Fruit fly (Drosophila melanogaster): ENCODE measurements around the gene LysX.

LysX gene

DNA sequence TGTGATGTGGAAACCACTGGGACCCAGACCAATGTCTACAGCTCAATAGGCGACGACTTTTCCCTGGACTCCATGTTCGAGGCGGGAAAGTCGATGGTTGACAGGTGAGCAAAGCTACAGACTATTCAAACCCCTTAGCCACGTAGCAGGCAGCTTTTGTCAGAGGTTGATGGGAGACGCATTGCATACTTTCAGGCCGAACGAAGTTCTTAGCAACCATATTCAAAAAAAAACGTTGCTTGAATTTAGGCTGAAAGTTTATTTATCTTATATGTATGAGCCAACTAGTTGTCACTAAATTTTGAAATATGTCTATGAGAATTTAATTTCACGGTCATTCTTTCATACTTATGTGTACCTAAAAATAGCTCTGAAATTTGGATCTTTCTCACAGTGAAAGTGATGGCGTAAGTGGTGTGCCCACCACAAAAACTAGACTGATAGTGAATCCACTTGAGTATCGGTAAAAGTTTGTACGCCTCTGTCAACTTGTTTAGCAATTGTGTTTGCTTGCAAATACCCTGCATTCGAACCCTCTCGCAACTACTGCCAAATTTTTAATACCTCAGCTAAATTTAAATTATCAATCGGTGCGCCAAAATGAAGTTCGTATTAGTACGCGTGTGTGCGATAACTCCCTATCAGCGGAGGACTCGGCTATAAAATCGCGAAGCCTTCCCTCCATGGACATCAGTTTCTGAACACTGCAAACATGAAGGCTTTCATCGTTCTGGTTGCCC, 11.8 kb upstream of the LysX start, which contains the start of gene LysB (continued):
- no peak for TF ChIP-seq tup (GFP tag; optimal IDR thresholded peaks at IDR 0.05)
- TF ChIP-seq CG2199 (GFP tag; IDR thresholded peaks at IDR 0.05) = peak; percentile 37; the same call in 1 of the 3 replicates
- no peak for TF ChIP-seq jumu (GFP tag; optimal IDR thresholded peaks at IDR 0.05)
- no peak for TF ChIP-seq Fer2 (tag; optimal IDR thresholded peaks at IDR 0.05)
- TF ChIP-seq CG15601 (tag; optimal IDR thresholded peaks at IDR 0.05) = peak; percentile 66
- TF ChIP-seq CG4360 (GFP tag; IDR thresholded peaks at IDR 0.05) = no peak
- no peak for TF ChIP-seq Abd-B (GFP tag; optimal IDR thresholded peaks at IDR 0.05)
- no peak for TF ChIP-seq CG1024 (GFP tag; IDR thresholded peaks at IDR 0.05)
- no peak for TF ChIP-seq CG10979 (tag; optimal IDR thresholded peaks at IDR 0.05)
- no peak for TF ChIP-seq CG5953 (GFP tag; IDR thresholded peaks at IDR 0.05)
- TF ChIP-seq bsh (GFP tag; optimal IDR thresholded peaks at IDR 0.05) = no peak
- TF ChIP-seq CG6854 (GFP tag; optimal IDR thresholded peaks at IDR 0.05) = no peak
- TF ChIP-seq CG10267 (tag; optimal IDR thresholded peaks at IDR 0.05) = no peak
- peak; percentile 66 for TF ChIP-seq stwl (tag; optimal IDR thresholded peaks at IDR 0.05)
- TF ChIP-seq Hmr (GFP tag; optimal IDR thresholded peaks at IDR 0.05) = no peak
- TF ChIP-seq HmgZ (tag; optimal IDR thresholded peaks at IDR 0.05) = peak; percentile 80
- TF ChIP-seq CG7372 (GFP tag; IDR thresholded peaks at IDR 0.05) = no peak
- TF ChIP-seq Optix (GFP tag; IDR thresholded peaks at IDR 0.05) = no peak
- TF ChIP-seq nau (GFP tag; optimal IDR thresholded peaks at IDR 0.05) = no peak
- no peak for TF ChIP-seq YL-1 (GFP tag; optimal IDR thresholded peaks at IDR 0.05)
- no peak for TF ChIP-seq Deaf1 (tag; optimal IDR thresholded peaks at IDR 0.05)
- TF ChIP-seq D (optimal IDR thresholded peaks at IDR 0.05) = no peak
- TF ChIP-seq D (GFP tag; optimal IDR thresholded peaks at IDR 0.05) = no peak
- no peak for TF ChIP-seq B-H2 (GFP tag; optimal IDR thresholded peaks at IDR 0.05)
- TF ChIP-seq z (GFP tag; IDR thresholded peaks at IDR 0.05) = no peak
- no peak for TF ChIP-seq Dref (GFP tag; IDR thresholded peaks at IDR 0.05)
- TF ChIP-seq Spps (tag; optimal IDR thresholded peaks at IDR 0.05) = no peak
- TF ChIP-seq sna (GFP tag; IDR thresholded peaks at IDR 0.05; ENCODE audit: partially characterized antibody) = no peak
- TF ChIP-seq her (GFP tag; optimal IDR thresholded peaks at IDR 0.05) = no peak
- no peak for TF ChIP-seq CG11456 (GFP tag; IDR thresholded peaks at IDR 0.05)
- peak; percentile 82 for TF ChIP-seq Med (GFP tag)
- TF ChIP-seq gro (GFP tag; optimal IDR thresholded peaks at IDR 0.05) = no peak
- no peak for TF ChIP-seq Sry-δ (GFP tag; optimal IDR thresholded peaks at IDR 0.05)
- TF ChIP-seq MESR4 (GFP tag; optimal IDR thresholded peaks at IDR 0.05) = no peak
- TF ChIP-seq HLHmδ (GFP tag; optimal IDR thresholded peaks at IDR 0.05) = no peak
- TF ChIP-seq CG17912 (GFP tag; optimal IDR thresholded peaks at IDR 0.05) = no peak
- TF ChIP-seq scrt (GFP tag; optimal IDR thresholded peaks at IDR 0.05) = no peak
- TF ChIP-seq CG2875 (GFP tag; optimal IDR thresholded peaks at IDR 0.05) = no peak
- TF ChIP-seq CG10147 (GFP tag; optimal IDR thresholded peaks at IDR 0.05) = no peak
- no peak for TF ChIP-seq repo (GFP tag; optimal IDR thresholded peaks at IDR 0.05)
- TF ChIP-seq CG18011 (GFP tag; optimal IDR thresholded peaks at IDR 0.05) = peak; percentile 99
- no peak for TF ChIP-seq CG16779 (GFP tag; IDR thresholded peaks at IDR 0.05)
- TF ChIP-seq CG3281 (GFP tag; optimal IDR thresholded peaks at IDR 0.05) = no peak
- TF ChIP-seq CG43689 (GFP tag; IDR thresholded peaks at IDR 0.05) = no peak
- no peak for TF ChIP-seq zf30C (GFP tag; optimal IDR thresholded peaks at IDR 0.05)
- TF ChIP-seq CG14965 (GFP tag; optimal IDR thresholded peaks at IDR 0.05; ENCODE audit: borderline replicate concordance) = no peak
- TF ChIP-seq wdn (GFP tag; IDR thresholded peaks at IDR 0.05) = 0 out of 2 replicates have a peak, but pooled peaks have one; percentile 39
- TF ChIP-seq Hand (GFP tag; optimal IDR thresholded peaks at IDR 0.05) = no peak
- no peak for TF ChIP-seq CG18262 (tag; optimal IDR thresholded peaks at IDR 0.05)
- no peak for TF ChIP-seq Awh (GFP tag; IDR thresholded peaks at IDR 0.05)
